Fruit fly (Drosophila melanogaster): ENCODE data around the gene CG15743.

The CG15743 gene

DNA sequence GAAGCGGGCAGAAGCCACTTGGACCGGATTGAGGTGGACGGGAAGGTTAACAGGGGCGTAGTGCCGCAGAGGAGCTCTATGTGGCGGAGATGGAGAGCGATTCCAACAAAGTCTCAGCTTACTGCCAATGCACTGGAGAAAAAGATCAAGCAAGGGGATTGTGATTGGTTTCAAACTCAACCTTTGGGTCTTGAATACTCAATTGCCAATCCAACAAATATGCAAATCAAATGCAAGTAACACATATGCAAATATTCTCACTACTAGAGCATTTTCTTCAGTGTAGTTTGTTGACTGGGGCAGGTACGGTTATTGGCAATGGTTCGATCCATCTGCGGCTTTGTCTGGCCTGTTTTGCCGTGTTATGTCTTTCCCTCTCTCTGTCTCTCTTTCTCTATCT, 34.2 kb upstream of the CG15743 start (continued):
- TF ChIP-seq CG34422 (GFP tag; IDR thresholded peaks at IDR 0.05) (peak; percentile 84), knrl (GFP tag; IDR thresholded peaks at IDR 0.05; ENCODE audit: partially characterized antibody) (no peak), CG10979 (tag; optimal IDR thresholded peaks at IDR 0.05) (peak; percentile 70), CG10431 (GFP tag; optimal IDR thresholded peaks at IDR 0.05) (no peak), CG12236 (GFP tag; optimal IDR thresholded peaks at IDR 0.05) (peak; percentile 60), CG5245 (GFP tag; optimal IDR thresholded peaks at IDR 0.05) (peak; percentile 65), Hr51 (GFP tag; optimal IDR thresholded peaks at IDR 0.05) (peak; percentile 62 to 73), inv (GFP tag; IDR thresholded peaks at IDR 0.05; ENCODE audit: partially characterized antibody) (no peak), bowl (GFP tag; IDR thresholded peaks at IDR 0.05) (no peak), CG12104 (GFP tag; optimal IDR thresholded peaks at IDR 0.05) (peak; percentile 19), CG18599 (GFP tag; optimal IDR thresholded peaks at IDR 0.05) (peak; percentile 86), tna (GFP tag; IDR thresholded peaks at IDR 0.05; ENCODE audit: partially characterized antibody) (no peak), CG33213 (GFP tag; optimal IDR thresholded peaks at IDR 0.05) (peak; percentile 65), NK7.1 (GFP tag; optimal IDR thresholded peaks at IDR 0.05) (peak; percentile 55), Eip74EF (GFP tag; optimal IDR thresholded peaks at IDR 0.05) (peak in 1 of 2 experiments; percentile 46), salm (tag; optimal IDR thresholded peaks at IDR 0.05) (peak; percentile 44), pho (GFP tag; optimal IDR thresholded peaks at IDR 0.05) (peak; percentile 60), ranshi (GFP tag; IDR thresholded peaks at IDR 0.05) (peak; percentile 67), CG17612 (GFP tag; IDR thresholded peaks at IDR 0.05) (0 out of 2 replicates have a peak, but pooled peaks have one; percentile 11), bigmax (GFP tag; optimal IDR thresholded peaks at IDR 0.05) (no peak), CG43689 (GFP tag; IDR thresholded peaks at IDR 0.05) (peak; percentile 67), CG4328 (GFP tag; optimal IDR thresholded peaks at IDR 0.05) (no peak), HmgD (GFP tag; optimal IDR thresholded peaks at IDR 0.05) (no peak), prd (optimal IDR thresholded peaks at IDR 0.05) (no peak), prd (GFP tag; IDR thresholded peaks at IDR 0.05) (peak; percentile 81), ftz-f1 (GFP tag; optimal IDR thresholded peaks at IDR 0.05) (no peak), p53 (GFP tag; optimal IDR thresholded peaks at IDR 0.05) (peak; percentile 71), nerfin-1 (tag; optimal IDR thresholded peaks at IDR 0.05) (peak; percentile 74), CG7786 (GFP tag; optimal IDR thresholded peaks at IDR 0.05) (peak; percentile 71), Nf-YA (GFP tag; IDR thresholded peaks at IDR 0.05) (0 out of 2 replicates have a peak, but pooled peaks have one; percentile 24), Fer2 (tag; optimal IDR thresholded peaks at IDR 0.05) (no peak), org-1 (GFP tag; optimal IDR thresholded peaks at IDR 0.05) (peak; percentile 77), croc (GFP tag; conservative IDR thresholded peaks at IDR 0.05) (peak; percentile 59; the same call in 2 of the 3 replicates), CG10543 (GFP tag; optimal IDR thresholded peaks at IDR 0.05) (no peak), CG18619 (GFP tag; optimal IDR thresholded peaks at IDR 0.05) (peak; percentile 45), Neu2 (GFP tag; optimal IDR thresholded peaks at IDR 0.05; ENCODE audit: borderline replicate concordance) (no peak), bab2 (GFP tag; optimal IDR thresholded peaks at IDR 0.05) (peak; percentile 68), caup (GFP tag; optimal IDR thresholded peaks at IDR 0.05; ENCODE audit: severe bottlenecking) (peak; percentile 62), Mes4 (GFP tag; optimal IDR thresholded peaks at IDR 0.05) (peak; percentile 67), CG11093 (GFP tag; IDR thresholded peaks at IDR 0.05) (peak; percentile 72; the same call in 2 of the 3 replicates), CG10321 (GFP tag; IDR thresholded peaks at IDR 0.05) (peak; percentile 27; the same call in 1 of the 2 replicates), HLH3B (GFP tag; IDR thresholded peaks at IDR 0.05) (peak; percentile 81), stc (GFP tag; IDR thresholded peaks at IDR 0.05) (peak; percentile 66), CG6654 (GFP tag; optimal IDR thresholded peaks at IDR 0.05) (peak; percentile 34), Xbp1 (GFP tag; optimal IDR thresholded peaks at IDR 0.05) (peak; percentile 77), Dip3 (GFP tag; optimal IDR thresholded peaks at IDR 0.05) (peak; percentile 83), CG7357 (GFP tag; IDR thresholded peaks at IDR 0.05) (peak; percentile 70), yki (optimal IDR thresholded peaks at IDR 0.05) (no peak), vfl (GFP tag; optimal IDR thresholded peaks at IDR 0.05) (no peak), Hr39 (optimal IDR thresholded peaks at IDR 0.05) (no peak), CG4360 (GFP tag; IDR thresholded peaks at IDR 0.05) (no peak)

Measured in whole organism, embryonic.